Worm (Caenorhabditis elegans) whole organism, L2 larva: ENCODE data around the gene dod-6.

Source experiments
- C34F6.9 ChIP-seq: fragments of 150-350 bp; optimal IDR thresholded peaks from 2 replicates; lab custom pipeline; 2014; ENCODE audit warnings: missing biosample characterization, missing genetic modification characterization
- ZK546.5 ChIP-seq: sonication (generic microtip); optimal IDR thresholded peaks from 2 replicates; lab custom pipeline; 2017; ENCODE audit warnings: missing biosample characterization, missing genetic modification characterization
- alr-1 ChIP-seq: fragments of 150-350 bp; optimal IDR thresholded peaks from 2 replicates; lab custom pipeline; 2014; ENCODE audit warnings: missing biosample characterization, missing genetic modification characterization
- blmp-1 ChIP-seq: sonication (generic microtip); optimal IDR thresholded peaks from 2 replicates; lab custom pipeline; 2017; ENCODE audit warnings: missing genetic modification characterization, mild to moderate bottlenecking, missing compliant biosample characterization, antibody characterized with exemption, moderate library complexity; ENCODE audit not compliant: insufficient read depth
- ceh-16 ChIP-seq: fragments of 150-350 bp; optimal IDR thresholded peaks from 2 replicates; lab custom pipeline; 2014; ENCODE audit warnings: missing biosample characterization, missing genetic modification characterization
- ceh-82 ChIP-seq: fragments of 150-350 bp; optimal IDR thresholded peaks from 2 replicates; lab custom pipeline; 2014; ENCODE audit warnings: missing biosample characterization, missing genetic modification characterization
- dmd-4 ChIP-seq: sonication (generic microtip); optimal IDR thresholded peaks from 2 replicates; lab custom pipeline; 2017; ENCODE audit warnings: missing biosample characterization, missing genetic modification characterization
- egl-27 ChIP-seq: sonication (generic microtip); optimal IDR thresholded peaks from 3 replicates; lab custom pipeline; 2017; ENCODE audit warnings: missing biosample characterization, missing genetic modification reagents, missing genetic modification characterization
- gmeb-1 ChIP-seq: fragments of 150-350 bp; optimal IDR thresholded peaks from 2 replicates; lab custom pipeline; 2014; ENCODE audit warnings: missing biosample characterization, missing genetic modification characterization
- lin-11 ChIP-seq: fragments of 150-350 bp; sonication (generic microtip); optimal IDR thresholded peaks from 2 replicates; lab custom pipeline; 2014; ENCODE audit warnings: missing biosample characterization, missing genetic modification characterization, inconsistent platforms, mixed read lengths
- lin-13 ChIP-seq: fragments of 150-350 bp; optimal IDR thresholded peaks from 2 replicates; lab custom pipeline; 2014; ENCODE audit warnings: missing biosample characterization, missing genetic modification reagents, missing genetic modification characterization
- lin-39 ChIP-seq: fragments of 150-350 bp; optimal IDR thresholded peaks from 2 replicates; lab custom pipeline; 2014; ENCODE audit warnings: missing biosample characterization, missing genetic modification reagents, missing genetic modification characterization
- lsy-2 ChIP-seq, 2 experiments: fragments of 150-350 bp in 1 of 2; sonication (generic microtip) in 1 of 2; optimal IDR thresholded peaks; 2 replicates each; lab custom pipeline; 2014 to 2017; ENCODE audit warnings: missing biosample characterization in 2 of 2, missing genetic modification characterization in 2 of 2
- mbf-1 ChIP-seq: sonication (generic microtip); optimal IDR thresholded peaks from 2 replicates; lab custom pipeline; 2017; ENCODE audit warnings: missing biosample characterization, missing genetic modification characterization
- mdl-1 ChIP-seq, 2 experiments: fragments of 150-350 bp in 1 of 2; sonication (generic microtip) in 1 of 2; optimal IDR thresholded peaks; 2 replicates each; lab custom pipeline; 2017; ENCODE audit warnings: missing biosample characterization in 2 of 2, missing genetic modification characterization in 2 of 2
- nhr-10 ChIP-seq: sonication (generic microtip); optimal IDR thresholded peaks from 2 replicates; lab custom pipeline; 2017; ENCODE audit warnings: missing biosample characterization, missing genetic modification characterization
- nhr-11 ChIP-seq: fragments of 150-350 bp; optimal IDR thresholded peaks from 2 replicates; lab custom pipeline; 2014; ENCODE audit warnings: missing biosample characterization, missing genetic modification characterization
- nhr-12 ChIP-seq: fragments of 150-350 bp; optimal IDR thresholded peaks from 2 replicates; lab custom pipeline; 2014; ENCODE audit warnings: missing biosample characterization, missing genetic modification characterization
- nhr-21 ChIP-seq: fragments of 150-350 bp; optimal IDR thresholded peaks from 2 replicates; lab custom pipeline; 2014; ENCODE audit warnings: missing biosample characterization, missing genetic modification characterization
- nhr-23 ChIP-seq: fragments of 150-350 bp; optimal IDR thresholded peaks from 2 replicates; lab custom pipeline; 2014; ENCODE audit warnings: missing biosample characterization, missing genetic modification reagents, missing genetic modification characterization
- nhr-237 ChIP-seq: fragments of 150-350 bp; optimal IDR thresholded peaks from 2 replicates; lab custom pipeline; 2014; ENCODE audit warnings: missing biosample characterization, missing genetic modification characterization
- nhr-6 ChIP-seq: fragments of 150-350 bp; optimal IDR thresholded peaks from 2 replicates; lab custom pipeline; 2014; ENCODE audit warnings: missing biosample characterization, missing genetic modification characterization
- nhr-77 ChIP-seq: fragments of 150-350 bp; optimal IDR thresholded peaks from 2 replicates; lab custom pipeline; 2014; ENCODE audit warnings: missing biosample characterization, missing genetic modification characterization
- peb-1 ChIP-seq: fragments of 150-350 bp; optimal IDR thresholded peaks from 2 replicates; lab custom pipeline; 2014; ENCODE audit warnings: missing biosample characterization, missing genetic modification characterization
- sma-3 ChIP-seq: sonication (generic microtip); optimal IDR thresholded peaks from 2 replicates; lab custom pipeline; 2016; ENCODE audit warnings: missing genetic modification reagents, missing genetic modification characterization, missing compliant biosample characterization
- sma-9 ChIP-seq, 2 experiments: fragments of 150-350 bp in 1 of 2; sonication (generic microtip) in 1 of 2; optimal IDR thresholded peaks; 2 replicates each; lab custom pipeline; 2014 to 2016; ENCODE audit warnings: missing genetic modification characterization in 2 of 2, mild to moderate bottlenecking in 1 of 2, missing biosample characterization in 1 of 2, missing compliant biosample characterization in 1 of 2, missing genetic modification reagents in 1 of 2, moderate library complexity in 1 of 2
- snpc-4 ChIP-seq: fragments of 150-350 bp; optimal IDR thresholded peaks from 2 replicates; lab custom pipeline; 2014; ENCODE audit warnings: missing biosample characterization, missing genetic modification characterization
- unc-55 ChIP-seq: fragments of 150-350 bp; sonication (generic microtip); optimal IDR thresholded peaks from 3 replicates; lab custom pipeline; 2014; ENCODE audit warnings: missing biosample characterization, missing genetic modification reagents, missing genetic modification characterization
- zag-1 ChIP-seq: fragments of 150-350 bp; optimal IDR thresholded peaks from 2 replicates; lab custom pipeline; 2014; ENCODE audit warnings: missing biosample characterization, missing genetic modification characterization
- ztf-1 ChIP-seq: fragments of 200-800 bp; sonication (Bioruptor generic); conservative IDR thresholded peaks from 2 replicates; pipeline ENCODE4 v1.3.6; 2022; ENCODE audit warnings: missing genetic modification characterization, missing compliant biosample characterization
- ztf-4 ChIP-seq: fragments of 150-350 bp; optimal IDR thresholded peaks from 2 replicates; lab custom pipeline; 2014; ENCODE audit warnings: missing biosample characterization, missing genetic modification characterization

dod-6 gene

DNA sequence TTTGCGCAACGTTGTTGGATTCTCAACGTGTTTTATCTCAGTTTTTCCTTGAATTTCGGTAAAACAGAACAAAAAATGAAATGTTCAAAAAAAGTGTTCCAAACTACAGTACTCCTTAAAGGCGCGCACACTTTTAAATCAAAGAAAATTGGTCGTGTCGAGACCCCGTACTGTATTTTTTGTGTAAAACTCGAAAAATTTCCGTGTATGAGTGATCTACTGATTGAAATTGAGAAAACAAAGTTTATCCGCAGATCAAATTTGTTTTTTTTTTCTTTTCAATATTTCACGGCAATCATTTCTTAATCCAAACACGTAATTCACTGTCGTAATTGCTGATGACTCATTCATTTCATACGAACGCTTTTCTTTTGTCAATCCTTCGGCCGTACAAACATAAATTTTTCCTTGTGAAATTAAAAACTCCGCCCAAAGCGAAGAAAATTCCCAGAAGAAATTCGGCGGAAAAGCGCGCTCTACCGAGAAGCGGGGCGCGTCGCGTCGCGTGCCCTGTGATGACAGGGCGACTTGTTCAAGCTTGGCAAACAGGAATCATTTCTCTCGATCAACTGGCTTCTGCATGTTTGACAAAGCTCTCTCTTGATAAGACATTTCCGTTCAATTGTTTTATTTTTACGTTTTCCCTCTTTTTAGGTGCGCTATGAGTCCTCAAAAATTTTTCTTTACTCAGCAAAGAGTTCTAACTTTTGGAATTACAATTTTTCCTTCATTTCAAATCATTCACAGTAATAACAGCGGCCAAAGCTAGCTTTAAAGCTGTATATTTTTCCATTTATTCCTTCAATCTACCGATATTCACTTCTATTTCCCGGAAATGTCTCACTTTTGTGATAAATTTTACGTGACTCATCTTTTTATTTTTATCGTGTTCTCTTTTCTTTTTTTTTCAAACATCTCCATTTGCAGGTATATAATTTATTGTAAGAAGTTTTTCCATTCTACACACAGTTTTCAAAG lies 5.7 kb downstream of the dod-6 start, which contains the start of gene chc-1 (continued):
- TF ChIP-seq snpc-4 (tag; lab: Kevin White, UChicago) (no peak), dmd-4 (tag; lab: Kevin White, UChicago) (no peak), ceh-16 (tag; lab: Kevin White, UChicago) (no peak), nhr-12 (tag; lab: Kevin White, UChicago) (no peak), nhr-237 (no peak), ZK546.5 (tag; lab: Kevin White, UChicago) (no peak), nhr-23 (tag; lab: Kevin White, UChicago) (no peak), gmeb-1 (tag; lab: Kevin White, UChicago) (peak; percentile 25), ztf-1 (no peak), peb-1 (tag; lab: Kevin White, UChicago) (no peak), sma-3 (GFP tag; lab: Kevin White, UChicago) (no peak), nhr-11 (no peak), alr-1 (tag; lab: Kevin White, UChicago) (no peak), C34F6.9 (tag; lab: Kevin White, UChicago) (peak; percentile 50), nhr-21 (tag; lab: Kevin White, UChicago) (no peak), nhr-6 (no peak), lin-13 (no peak), zag-1 (tag; lab: Kevin White, UChicago) (no peak), nhr-77 (no peak), ceh-82 (tag; lab: Kevin White, UChicago) (no peak)
- TF ChIP-seq, all 48 proteins: peak for 7

DNA sequence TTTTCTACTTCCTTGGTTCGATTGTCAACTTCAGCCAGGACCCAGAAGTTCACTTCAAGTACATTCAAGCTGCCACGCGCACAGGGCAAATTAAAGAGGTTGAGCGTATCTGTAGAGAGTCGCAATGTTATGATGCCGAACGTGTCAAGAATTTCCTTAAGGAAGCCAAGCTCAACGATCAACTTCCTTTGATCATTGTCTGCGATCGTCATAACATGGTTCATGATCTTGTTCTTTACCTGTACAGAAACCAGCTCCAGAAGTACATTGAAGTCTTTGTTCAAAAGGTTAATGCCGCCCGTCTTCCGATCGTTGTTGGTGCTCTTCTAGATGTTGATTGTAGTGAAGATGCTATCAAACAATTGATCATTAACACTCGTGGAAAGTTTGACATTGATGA lies 8.8 kb downstream of the dod-6 start:
- TF ChIP-seq mdl-1 (tag; optimal IDR thresholded peaks at IDR 0.05; lab: Kevin White, UChicago), result no peak
- TF ChIP-seq, all 48 proteins: peak for 0

DNA sequence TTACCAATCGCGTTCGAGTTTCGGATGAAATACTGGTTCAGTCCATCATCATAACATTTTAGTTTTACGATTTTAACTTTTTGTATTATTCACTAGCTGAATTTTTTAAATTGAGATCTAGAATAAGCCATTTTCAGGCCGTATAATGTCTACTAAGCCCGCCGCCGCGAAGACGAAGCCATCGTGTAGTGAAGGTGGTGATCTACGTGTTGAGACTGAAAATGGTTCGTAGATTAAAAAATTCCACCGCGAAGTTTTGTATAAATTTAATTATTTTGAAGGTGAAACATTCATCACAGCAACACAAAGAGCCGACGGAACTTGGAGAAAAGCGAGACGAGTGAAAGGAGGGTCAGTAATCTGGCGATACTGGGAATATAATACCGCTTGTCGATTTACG lies 12.2 kb downstream of the dod-6 start, which contains the start of gene T20G5.9:
TSS of gene T20G5.9 (plus strand) at position 138 of the 400 bp plus-strand sequence.
- TF ChIP-seq blmp-1 (tag; lab: Kevin White, UChicago), result no peak
- TF ChIP-seq nhr-21 (tag; lab: Kevin White, UChicago), result no peak
- no peak for TF ChIP-seq ceh-16 (tag; lab: Kevin White, UChicago)
- no peak for TF ChIP-seq mdl-1 (tag; optimal IDR thresholded peaks at IDR 0.05; lab: Kevin White, UChicago)
- no peak for TF ChIP-seq lin-11 (tag; lab: Kevin White, UChicago)
- TF ChIP-seq nhr-10 (tag; lab: Kevin White, UChicago), result no peak
- no peak for TF ChIP-seq ztf-1
- TF ChIP-seq unc-55 (GFP tag; lab: Kevin White, UChicago), result no peak
- no peak for TF ChIP-seq mbf-1 (tag; lab: Kevin White, UChicago)
- TF ChIP-seq lsy-2 (tag; optimal IDR thresholded peaks at IDR 0.05; lab: Kevin White, UChicago), result no peak
- no peak for TF ChIP-seq sma-3 (GFP tag; lab: Kevin White, UChicago)
- TF ChIP-seq ZK546.5 (tag; lab: Kevin White, UChicago), result no peak
- TF ChIP-seq nhr-237, result no peak
- no peak for TF ChIP-seq sma-9 (GFP tag; optimal IDR thresholded peaks at IDR 0.05; lab: Kevin White, UChicago)
- no peak for TF ChIP-seq sma-9 (tag; optimal IDR thresholded peaks at IDR 0.05; lab: Kevin White, UChicago)
- no peak for TF ChIP-seq lin-39 (tag; lab: Kevin White, UChicago)
- TF ChIP-seq egl-27, result no peak
- TF ChIP-seq peb-1 (tag; lab: Kevin White, UChicago), result no peak
- TF ChIP-seq ztf-4 (tag; lab: Kevin White, UChicago), result no peak
- TF ChIP-seq nhr-77, result no peak

DNA sequence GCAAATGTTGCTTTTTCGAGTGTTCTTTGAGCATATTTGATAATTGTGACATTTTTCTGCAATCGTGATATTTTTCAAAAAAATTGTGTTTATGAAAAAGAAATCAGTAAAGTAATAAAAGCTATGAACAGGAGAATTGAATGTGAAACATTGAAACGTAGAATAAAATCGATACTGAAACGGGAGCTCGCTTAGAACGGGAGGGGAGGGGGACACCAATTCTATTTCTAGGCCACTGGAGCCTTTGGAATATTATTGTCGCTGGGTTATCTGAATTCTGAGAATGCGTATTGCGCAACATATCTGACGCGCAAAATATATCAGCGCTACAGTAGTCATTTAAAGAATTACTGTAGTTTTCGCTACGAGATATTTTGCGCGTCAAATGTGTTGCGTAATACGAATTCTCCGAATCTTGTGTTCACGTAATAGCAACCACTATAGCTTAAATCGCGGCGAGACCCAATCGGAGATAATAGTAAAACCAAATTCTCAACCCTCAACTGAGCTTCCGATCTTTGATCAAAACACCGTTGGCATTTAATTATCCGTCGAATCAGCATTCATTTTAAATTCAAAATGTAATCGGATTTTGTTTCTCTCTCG lies 14.5 kb downstream of the dod-6 start, which contains the start of the genes blos-1 and best-18:
TSS of gene blos-1 (minus strand) at position 58 of the 606 bp plus-strand sequence.
TSS of gene best-18 (plus strand) at position 508 of the 606 bp plus-strand sequence.
- TF ChIP-seq unc-55 (GFP tag; lab: Kevin White, UChicago) (peak; percentile 18), lsy-2 (tag; optimal IDR thresholded peaks at IDR 0.05; lab: Kevin White, UChicago) (peak in 1 of 2 experiments; percentile 19), ztf-1 (no peak)
